Worm (Caenorhabditis elegans): ENCODE measurements around the gene slc-36.5.

- TF ChIP-seq unc-39 (tag; optimal IDR thresholded peaks at IDR 0.05) (no peak), ctbp-1 (GFP tag; IDR thresholded peaks at IDR 0.05) (no peak), skn-1 (tag; optimal IDR thresholded peaks at IDR 0.05) (no peak), nhr-28 (tag; optimal IDR thresholded peaks at IDR 0.05) (peak; percentile 19), ces-1 (GFP tag; optimal IDR thresholded peaks at IDR 0.05) (no peak), R02D3.7 (tag; optimal IDR thresholded peaks at IDR 0.05) (no peak), nhr-237 (tag; optimal IDR thresholded peaks at IDR 0.05) (no peak), nhr-76 (tag; optimal IDR thresholded peaks at IDR 0.05) (no peak), fos-1 (tag; optimal IDR thresholded peaks at IDR 0.05) (no peak), Y105C5A.15 (GFP tag; IDR thresholded peaks at IDR 0.05) (no peak), daf-19 (GFP tag; conservative IDR thresholded peaks at IDR 0.05) (no peak), dmd-8 (GFP tag; IDR thresholded peaks at IDR 0.05) (no peak), mdl-1 (tag; optimal IDR thresholded peaks at IDR 0.05) (no peak)
These were observed 45.2 kb downstream of the slc-36.5 start for ce11 chrII:6831531-6832201.
